Fruit fly (Drosophila melanogaster) whole organism, embryonic: Measurements from ENCODE around the gene CG12522.

Experiments
- ATbp ChIP-seq: fragments of 200-800 bp; sonication (Bioruptor generic); optimal IDR thresholded peaks from 2 replicates; lab custom pipeline; 2017; ENCODE audit warnings: missing biosample characterization, mild to moderate bottlenecking, missing genetic modification characterization, missing genetic modification reagents
- CG10147 ChIP-seq: fragments of 200-800 bp; sonication (Bioruptor generic); optimal IDR thresholded peaks from 2 replicates; lab custom pipeline; 2019; ENCODE audit warnings: missing biosample characterization, mild to moderate bottlenecking, missing genetic modification characterization, moderate library complexity
- CG10209 ChIP-seq: fragments of 200-800 bp; sonication (Bioruptor generic); optimal IDR thresholded peaks from 3 replicates; lab custom pipeline; 2017; ENCODE audit warnings: missing biosample characterization, mild to moderate bottlenecking, missing genetic modification characterization, missing genetic modification reagents
- CG11456 ChIP-seq: fragments of 200-800 bp; sonication (Bioruptor generic); IDR thresholded peaks from 3 replicates; pipeline ENCODE4 v1.3.6; 2022; ENCODE audit warnings: missing biosample characterization, missing genetic modification characterization
- CG11695 ChIP-seq: fragments of 200-800 bp; sonication (Bioruptor generic); IDR thresholded peaks from 3 replicates; pipeline ENCODE4 v1.3.6; 2022; ENCODE audit warnings: missing biosample characterization, missing genetic modification characterization
- CG11696 ChIP-seq: fragments of 200-800 bp; sonication (Bioruptor generic); IDR thresholded peaks from 2 replicates; pipeline ENCODE4 v1.3.6; 2022; ENCODE audit warnings: missing biosample characterization, missing genetic modification characterization
- CG14014 ChIP-seq: fragments of 200-800 bp; sonication (Bioruptor generic); IDR thresholded peaks from 2 replicates; pipeline ENCODE4 v1.3.6; 2022; ENCODE audit warnings: missing biosample characterization, missing genetic modification characterization
- CG14441 ChIP-seq: fragments of 200-800 bp; sonication (Bioruptor generic); IDR thresholded peaks from 2 replicates; pipeline ENCODE4 v1.3.6; 2022; ENCODE audit warnings: missing biosample characterization, missing genetic modification characterization
- CG15601 ChIP-seq: fragments of 200-800 bp; sonication (Bioruptor generic); optimal IDR thresholded peaks from 3 replicates; lab custom pipeline; 2019; ENCODE audit warnings: missing biosample characterization, mild to moderate bottlenecking, missing genetic modification characterization, moderate library complexity
- CG1602 ChIP-seq: fragments of 200-800 bp; sonication (Bioruptor generic); optimal IDR thresholded peaks from 3 replicates; lab custom pipeline; 2016; ENCODE audit warnings: missing biosample characterization, missing genetic modification characterization
- CG16863 ChIP-seq: fragments of 200-800 bp; sonication (Bioruptor generic); optimal IDR thresholded peaks from 3 replicates; lab custom pipeline; 2016; ENCODE audit warnings: missing biosample characterization, missing genetic modification characterization
- CG17359 ChIP-seq: fragments of 200-800 bp; sonication (Bioruptor generic); optimal IDR thresholded peaks from 3 replicates; lab custom pipeline; 2018; ENCODE audit warnings: missing biosample characterization, mild to moderate bottlenecking, missing genetic modification characterization, moderate library complexity
- CG17829 ChIP-seq: fragments of 200-800 bp; optimal IDR thresholded peaks from 2 replicates; lab custom pipeline; 2019; ENCODE audit warnings: missing biosample characterization, mild to moderate bottlenecking, missing genetic modification characterization, moderate library complexity
- CG2202 ChIP-seq: fragments of 200-800 bp; sonication (Bioruptor generic); optimal IDR thresholded peaks from 2 replicates; lab custom pipeline; 2018; ENCODE audit warnings: missing biosample characterization, mild to moderate bottlenecking, missing genetic modification characterization
- CG2712 ChIP-seq: fragments of 200-800 bp; optimal IDR thresholded peaks from 3 replicates; lab custom pipeline; 2019; ENCODE audit warnings: missing biosample characterization, mild to moderate bottlenecking, missing genetic modification characterization, moderate library complexity
- CG32767 ChIP-seq: fragments of 200-800 bp; sonication (Bioruptor generic); IDR thresholded peaks from 2 replicates; pipeline ENCODE4 v1.3.6; 2022; ENCODE audit warnings: missing biosample characterization, missing genetic modification characterization
- CG32772 ChIP-seq: fragments of 200-800 bp; sonication (Bioruptor generic); IDR thresholded peaks from 2 replicates; pipeline ENCODE4 v1.3.6; 2022; ENCODE audit warnings: missing biosample characterization, missing genetic modification characterization
- CG3847 ChIP-seq: fragments of 200-800 bp; sonication (Bioruptor generic); IDR thresholded peaks from 2 replicates; pipeline ENCODE4 v1.3.6; 2022; ENCODE audit warnings: missing biosample characterization, missing genetic modification characterization
- CG4820 ChIP-seq: fragments of 200-800 bp; sonication (Bioruptor generic); optimal IDR thresholded peaks from 3 replicates; lab custom pipeline; 2016; ENCODE audit warnings: missing biosample characterization, missing genetic modification characterization
- CG6175 ChIP-seq: fragments of 200-800 bp; sonication (Bioruptor generic); IDR thresholded peaks from 3 replicates; pipeline ENCODE4 v1.3.6; 2022; ENCODE audit warnings: missing biosample characterization, missing genetic modification characterization
- CG6254 ChIP-seq: fragments of 200-800 bp; sonication (Bioruptor generic); optimal IDR thresholded peaks from 3 replicates; lab custom pipeline; 2017; ENCODE audit warnings: mild to moderate bottlenecking, missing biosample characterization, missing genetic modification reagents, missing genetic modification characterization
- CG7987 ChIP-seq: fragments of 200-800 bp; sonication (Bioruptor generic); optimal IDR thresholded peaks from 2 replicates; lab custom pipeline; 2018; ENCODE audit warnings: missing biosample characterization, mild to moderate bottlenecking, missing genetic modification characterization, moderate library complexity
- CG8359 ChIP-seq: fragments of 200-800 bp; sonication (Bioruptor generic); optimal IDR thresholded peaks from 2 replicates; lab custom pipeline; 2017; ENCODE audit warnings: missing biosample characterization, mild to moderate bottlenecking, missing genetic modification characterization, borderline replicate concordance
- CG8478 ChIP-seq: fragments of >200 bp; optimal IDR thresholded peaks from 2 replicates; lab custom pipeline; 2018
- CG8924 ChIP-seq: fragments of 200-800 bp; optimal IDR thresholded peaks from 3 replicates; lab custom pipeline; 2019; ENCODE audit warnings: missing biosample characterization, mild to moderate bottlenecking, missing genetic modification characterization, moderate library complexity
- CkIIα-i1 ChIP-seq: fragments of 200-800 bp; sonication (Bioruptor generic); IDR thresholded peaks from 2 replicates; pipeline ENCODE4 v1.3.6; 2022; ENCODE audit warnings: missing biosample characterization, missing genetic modification characterization
- D19A ChIP-seq: fragments of 200-800 bp; optimal IDR thresholded peaks from 3 replicates; lab custom pipeline; 2019; ENCODE audit warnings: missing biosample characterization, mild to moderate bottlenecking, missing genetic modification characterization, moderate library complexity
- Drgx ChIP-seq: fragments of 200-800 bp; sonication (Bioruptor generic); IDR thresholded peaks from 2 replicates; pipeline ENCODE4 v1.3.6; 2022; ENCODE audit warnings: missing biosample characterization, missing genetic modification characterization
- E2f1 ChIP-seq: fragments of 200-800 bp; sonication (Bioruptor generic); IDR thresholded peaks from 2 replicates; pipeline ENCODE4 v1.3.6; 2022; ENCODE audit warnings: missing biosample characterization, missing genetic modification characterization
- HLH3B ChIP-seq: fragments of 200-800 bp; sonication (Bioruptor generic); IDR thresholded peaks from 2 replicates; pipeline ENCODE4 v1.3.6; 2022; ENCODE audit warnings: missing biosample characterization, missing genetic modification characterization
- Hsf ChIP-seq: fragments of 200-800 bp; sonication (Bioruptor generic); optimal IDR thresholded peaks from 3 replicates; lab custom pipeline; 2016; ENCODE audit warnings: missing biosample characterization, missing genetic modification characterization
- Xrp1 ChIP-seq: fragments of 200-800 bp; sonication (Bioruptor generic); IDR thresholded peaks from 2 replicates; pipeline ENCODE4 v1.3.6; 2022; ENCODE audit warnings: missing biosample characterization, missing genetic modification characterization
- YL-1 ChIP-seq: fragments of 200-800 bp; sonication (Bioruptor generic); optimal IDR thresholded peaks from 3 replicates; lab custom pipeline; 2017; ENCODE audit warnings: missing biosample characterization, mild to moderate bottlenecking, missing genetic modification characterization
- amos ChIP-seq: fragments of 200-800 bp; sonication (Bioruptor generic); IDR thresholded peaks from 2 replicates; pipeline ENCODE4 v1.3.6; 2022; ENCODE audit warnings: missing biosample characterization, missing genetic modification characterization; ENCODE audit not compliant: partially characterized antibody
- cato ChIP-seq: fragments of 200-800 bp; sonication (Bioruptor generic); optimal IDR thresholded peaks from 2 replicates; lab custom pipeline; 2016; ENCODE audit warnings: missing biosample characterization, missing genetic modification characterization, borderline replicate concordance
- ci ChIP-seq: fragments of 200-800 bp; sonication (Bioruptor generic); IDR thresholded peaks from 3 replicates; pipeline ENCODE4 v1.3.6; 2022; ENCODE audit warnings: missing biosample characterization, missing genetic modification characterization
- dmrt11E ChIP-seq: fragments of 200-800 bp; sonication (Bioruptor generic); optimal IDR thresholded peaks from 3 replicates; lab custom pipeline; 2018; ENCODE audit warnings: missing biosample characterization, mild to moderate bottlenecking, missing genetic modification characterization, moderate library complexity
- en ChIP-seq: fragments of 200-800 bp; sonication (Bioruptor generic); optimal IDR thresholded peaks from 2 replicates; lab custom pipeline; 2016; ENCODE audit warnings: missing biosample characterization, missing genetic modification characterization
- esg ChIP-seq: fragments of 200-800 bp; sonication (Bioruptor generic); conservative IDR thresholded peaks from 2 replicates; pipeline ENCODE4 v1.3.6; 2022; ENCODE audit warnings: missing biosample characterization, missing genetic modification characterization
- fd102C ChIP-seq: fragments of 200-800 bp; sonication (Bioruptor generic); optimal IDR thresholded peaks from 2 replicates; lab custom pipeline; 2018; ENCODE audit warnings: missing biosample characterization, mild to moderate bottlenecking, missing genetic modification characterization, moderate library complexity
- hth ChIP-seq: fragments of >200 bp; optimal IDR thresholded peaks from 2 replicates; lab custom pipeline; 2017; ENCODE audit warnings: inconsistent platforms
- lab ChIP-seq: fragments of 200-800 bp; sonication (Bioruptor generic); optimal IDR thresholded peaks from 3 replicates; lab custom pipeline; 2017; ENCODE audit warnings: missing biosample characterization, missing genetic modification characterization, mild to moderate bottlenecking, moderate library complexity, missing genetic modification reagents
- odd ChIP-seq: fragments of 200-800 bp; sonication (Bioruptor generic); optimal IDR thresholded peaks from 2 replicates; lab custom pipeline; 2017; ENCODE audit warnings: missing biosample characterization, mild to moderate bottlenecking, missing genetic modification characterization
- pho ChIP-seq: fragments of 200-800 bp; sonication (Bioruptor generic); optimal IDR thresholded peaks from 2 replicates; lab custom pipeline; 2016; ENCODE audit warnings: missing biosample characterization, missing genetic modification characterization
- phol ChIP-seq: fragments of 200-800 bp; sonication (Bioruptor generic); optimal IDR thresholded peaks from 3 replicates; lab custom pipeline; 2018; ENCODE audit warnings: missing biosample characterization, mild to moderate bottlenecking, missing genetic modification characterization, moderate library complexity
- tin ChIP-seq: fragments of 200-800 bp; sonication (Bioruptor generic); optimal IDR thresholded peaks from 3 replicates; lab custom pipeline; 2016; ENCODE audit warnings: missing biosample characterization, missing genetic modification characterization
- toy ChIP-seq: fragments of 200-800 bp; sonication (Bioruptor generic); IDR thresholded peaks from 2 replicates; pipeline ENCODE4 v1.3.6; 2022; ENCODE audit warnings: missing biosample characterization, missing genetic modification characterization
- ttk ChIP-seq: fragments of 200-800 bp; sonication (Bioruptor generic); IDR thresholded peaks from 2 replicates; pipeline ENCODE4 v2.1.2; 2022; ENCODE audit warnings: missing biosample characterization, missing genetic modification characterization
- wor ChIP-seq: fragments of 200-800 bp; sonication (Bioruptor generic); IDR thresholded peaks from 2 replicates; pipeline ENCODE4 v1.3.6; 2022; ENCODE audit warnings: missing biosample characterization, missing genetic modification characterization

Gene CG12522

dm6 chr3L:11148478-11149251 is 40.6 kb downstream of the CG12522 start (continued):
- TF ChIP-seq CG16863 (peak; percentile 23), tin (GFP tag; lab: Kevin White, UChicago) (peak; percentile 25), YL-1 (GFP tag; lab: Kevin White, UChicago) (no peak), CG32767 (peak; percentile 39; the same call in 1 of the 2 replicates), Xrp1 (GFP tag; lab: Robert Waterston, UW) (0 out of 2 replicates have a peak, but pooled peaks have one; percentile 49), HLH3B (GFP tag; lab: Robert Waterston, UW) (0 out of 2 replicates have a peak, but pooled peaks have one; percentile 34), en (GFP tag; lab: Kevin White, UChicago) (no peak), CG8359 (peak; percentile 15), wor (GFP tag; lab: Robert Waterston, UW) (peak; percentile 24; the same call in 1 of the 2 replicates), CG11695 (GFP tag; lab: Robert Waterston, UW) (peak; percentile 57; the same call in 2 of the 3 replicates), amos (GFP tag; lab: Robert Waterston, UW) (no peak), CG6175 (no peak), CG17359 (tag; lab: Kevin White, UChicago) (peak; percentile 68), esg (GFP tag; lab: Robert Waterston, UW) (peak; percentile 16; the same call in 1 of the 2 replicates), CG1602 (GFP tag; lab: Kevin White, UChicago) (peak; percentile 21), CG10209 (peak; percentile 18), phol (tag; lab: Kevin White, UChicago) (peak; percentile 65), hth (lab: Kevin White, UChicago) (no peak), CG17829 (peak; percentile 51), CG7987 (GFP tag; lab: Kevin White, UChicago) (no peak), CG11456 (GFP tag; lab: Robert Waterston, UW) (no peak), CG15601 (tag; lab: Kevin White, UChicago) (peak; percentile 50), CG14441 (GFP tag; lab: Robert Waterston, UW) (peak; percentile 49; the same call in 1 of the 2 replicates), dmrt11E (peak; percentile 24), CG3847 (GFP tag; lab: Robert Waterston, UW) (0 out of 2 replicates have a peak, but pooled peaks have one; percentile 14), CG2202 (tag; lab: Kevin White, UChicago) (peak; percentile 9), CG14014 (GFP tag; lab: Robert Waterston, UW) (peak; percentile 22; the same call in 1 of the 2 replicates), pho (GFP tag; lab: Kevin White, UChicago) (no peak), Drgx (peak; percentile 74), odd (peak; percentile 15), CkIIα-i1 (GFP tag; lab: Robert Waterston, UW) (no peak), ci (GFP tag; lab: Robert Waterston, UW) (peak; percentile 78), D19A (tag; lab: Kevin White, UChicago) (peak; percentile 58), ttk (GFP tag; lab: Robert Waterston, UW) (0 out of 2 replicates have a peak, but pooled peaks have one; percentile 31), CG8478 (lab: Kevin White, UChicago) (no peak), CG10147 (peak; percentile 32), CG4820 (GFP tag; lab: Kevin White, UChicago) (peak; percentile 41), ATbp (GFP tag; lab: Kevin White, UChicago) (peak; percentile 41), E2f1 (GFP tag; lab: Robert Waterston, UW) (0 out of 2 replicates have a peak, but pooled peaks have one; percentile 26), lab (GFP tag; lab: Kevin White, UChicago) (peak; percentile 55), Hsf (GFP tag; lab: Kevin White, UChicago) (peak; percentile 3), CG11696 (no peak), CG6254 (GFP tag; lab: Kevin White, UChicago) (peak; percentile 56), fd102C (GFP tag; lab: Kevin White, UChicago) (no peak), CG8924 (peak; percentile 49), cato (GFP tag; lab: Kevin White, UChicago) (no peak), CG2712 (peak; percentile 70), toy (GFP tag; lab: Robert Waterston, UW) (no peak), CG32772 (peak; percentile 40; the same call in 1 of the 2 replicates)
